Fruit fly (Drosophila melanogaster) whole organism, embryonic: ENCODE data around the gene cold.

Experiments
- Atf6 ChIP-seq: fragments of 200-800 bp; sonication (Bioruptor generic); IDR thresholded peaks from 2 replicates; pipeline ENCODE4 v1.3.6; 2022; ENCODE audit warnings: missing biosample characterization, missing genetic modification characterization
- B-H2 ChIP-seq: fragments of 200-800 bp; sonication (Bioruptor generic); optimal IDR thresholded peaks from 2 replicates; lab custom pipeline; 2018; ENCODE audit warnings: missing biosample characterization, mild to moderate bottlenecking, missing genetic modification characterization
- CG11504 ChIP-seq: fragments of 200-800 bp; sonication (Bioruptor generic); optimal IDR thresholded peaks from 3 replicates; lab custom pipeline; 2019; ENCODE audit warnings: missing biosample characterization, mild to moderate bottlenecking, missing genetic modification characterization, moderate library complexity
- CG13123 ChIP-seq: fragments of 200-800 bp; sonication (Bioruptor generic); optimal IDR thresholded peaks from 2 replicates; lab custom pipeline; 2016; ENCODE audit warnings: missing biosample characterization, missing genetic modification characterization
- CG13296 ChIP-seq: fragments of 200-800 bp; sonication (Bioruptor generic); optimal IDR thresholded peaks from 3 replicates; lab custom pipeline; 2018; ENCODE audit warnings: missing biosample characterization, mild to moderate bottlenecking, missing genetic modification characterization
- CG13894 ChIP-seq: fragments of 200-800 bp; sonication (Bioruptor generic); optimal IDR thresholded peaks from 3 replicates; lab custom pipeline; 2018; ENCODE audit warnings: missing biosample characterization, mild to moderate bottlenecking, missing genetic modification characterization, moderate library complexity
- CG14710 ChIP-seq: fragments of 200-800 bp; sonication (Bioruptor generic); optimal IDR thresholded peaks from 3 replicates; lab custom pipeline; 2019; ENCODE audit warnings: missing biosample characterization, mild to moderate bottlenecking, missing genetic modification characterization, moderate library complexity
- CG14860 ChIP-seq: fragments of 200-800 bp; sonication (Bioruptor generic); IDR thresholded peaks from 3 replicates; pipeline ENCODE4 v1.3.6; 2022; ENCODE audit warnings: missing biosample characterization, missing genetic modification characterization; ENCODE audit not compliant: partially characterized antibody
- CG17568 ChIP-seq: fragments of 200-800 bp; sonication (Bioruptor generic); optimal IDR thresholded peaks from 2 replicates; lab custom pipeline; 2018; ENCODE audit warnings: missing biosample characterization, mild to moderate bottlenecking, missing genetic modification characterization, moderate library complexity
- CG2875 ChIP-seq: fragments of 200-800 bp; sonication (Bioruptor generic); optimal IDR thresholded peaks from 2 replicates; lab custom pipeline; 2017; ENCODE audit warnings: missing biosample characterization, mild to moderate bottlenecking, missing genetic modification characterization, missing genetic modification reagents
- CG31365 ChIP-seq: fragments of 200-800 bp; sonication (Bioruptor generic); optimal IDR thresholded peaks from 2 replicates; lab custom pipeline; 2018; ENCODE audit warnings: missing biosample characterization, mild to moderate bottlenecking, missing genetic modification characterization
- CG3407 ChIP-seq: fragments of 200-800 bp; sonication (Bioruptor generic); optimal IDR thresholded peaks from 2 replicates; lab custom pipeline; 2018; ENCODE audit warnings: missing biosample characterization, mild to moderate bottlenecking, missing genetic modification characterization
- CG3726 ChIP-seq: fragments of 200-800 bp; sonication (Bioruptor generic); IDR thresholded peaks from 3 replicates; pipeline ENCODE4, ENCODE4 v1.3.6; 2022; ENCODE audit warnings: missing biosample characterization, missing genetic modification characterization
- CG3995 ChIP-seq: fragments of 200-800 bp; sonication (Bioruptor generic); optimal IDR thresholded peaks from 3 replicates; lab custom pipeline; 2016; ENCODE audit warnings: missing biosample characterization, missing genetic modification characterization
- CG4328 ChIP-seq: fragments of 200-800 bp; sonication (Bioruptor generic); optimal IDR thresholded peaks from 3 replicates; lab custom pipeline; 2017; ENCODE audit warnings: missing biosample characterization, missing genetic modification reagents, missing genetic modification characterization
- CG6254 ChIP-seq: fragments of 200-800 bp; sonication (Bioruptor generic); optimal IDR thresholded peaks from 3 replicates; lab custom pipeline; 2017; ENCODE audit warnings: mild to moderate bottlenecking, missing biosample characterization, missing genetic modification reagents, missing genetic modification characterization
- CG7556 ChIP-seq: fragments of 200-800 bp; sonication (Bioruptor generic); optimal IDR thresholded peaks from 2 replicates; lab custom pipeline; 2017; ENCODE audit warnings: missing biosample characterization, mild to moderate bottlenecking, missing genetic modification characterization
- CG8089 ChIP-seq: fragments of 200-800 bp; sonication (Bioruptor generic); optimal IDR thresholded peaks from 3 replicates; lab custom pipeline; 2016; ENCODE audit warnings: missing biosample characterization, missing genetic modification characterization
- CG9609 ChIP-seq: fragments of 200-800 bp; sonication (Bioruptor generic); optimal IDR thresholded peaks from 3 replicates; lab custom pipeline; 2016; ENCODE audit warnings: missing biosample characterization, missing genetic modification characterization
- CG9797 ChIP-seq: fragments of 200-800 bp; sonication (Bioruptor generic); optimal IDR thresholded peaks from 3 replicates; lab custom pipeline; 2018; ENCODE audit warnings: missing biosample characterization, mild to moderate bottlenecking, missing genetic modification characterization
- Fer2 ChIP-seq: fragments of 200-800 bp; sonication (Bioruptor generic); optimal IDR thresholded peaks from 2 replicates; lab custom pipeline; 2018; ENCODE audit warnings: missing biosample characterization, mild to moderate bottlenecking, missing genetic modification characterization, moderate library complexity
- Hr51 ChIP-seq, 2 experiments: fragments of 200-800 bp; sonication (Bioruptor generic); optimal IDR thresholded peaks; 2 replicates in 1 of 2; 3 replicates in 1 of 2; lab custom pipeline; 2016 to 2018; ENCODE audit warnings: missing biosample characterization in 2 of 2, missing genetic modification characterization in 2 of 2, mild to moderate bottlenecking in 1 of 2, moderate library complexity in 1 of 2
- Lhr ChIP-seq: fragments of 200-800 bp; sonication (Bioruptor generic); optimal IDR thresholded peaks from 3 replicates; lab custom pipeline; 2017; ENCODE audit warnings: mild to moderate bottlenecking, missing biosample characterization, missing genetic modification reagents, missing genetic modification characterization
- Mes4 ChIP-seq: fragments of 200-800 bp; sonication (Bioruptor generic); optimal IDR thresholded peaks from 2 replicates; lab custom pipeline; 2016; ENCODE audit warnings: missing biosample characterization, missing genetic modification characterization
- Mrtf ChIP-seq: fragments of 200-800 bp; sonication (Bioruptor generic); IDR thresholded peaks from 3 replicates; pipeline ENCODE4 v1.3.6; 2022; ENCODE audit warnings: missing biosample characterization, missing genetic modification characterization
- Neu2 ChIP-seq: fragments of 200-800 bp; sonication (Bioruptor generic); optimal IDR thresholded peaks from 3 replicates; lab custom pipeline; 2016; ENCODE audit warnings: missing biosample characterization, missing genetic modification characterization, borderline replicate concordance
- Nf-YC ChIP-seq: fragments of 200-800 bp; optimal IDR thresholded peaks from 3 replicates; lab custom pipeline; 2019; ENCODE audit warnings: missing biosample characterization, mild to moderate bottlenecking, missing genetic modification characterization, moderate library complexity
- Oli ChIP-seq: fragments of 200-800 bp; sonication (Bioruptor generic); optimal IDR thresholded peaks from 2 replicates; lab custom pipeline; 2018; ENCODE audit warnings: missing biosample characterization, mild to moderate bottlenecking, missing genetic modification characterization, moderate library complexity
- Poxn ChIP-seq: fragments of 200-800 bp; sonication (Bioruptor generic); IDR thresholded peaks from 2 replicates; pipeline ENCODE4 v1.3.6; 2022; ENCODE audit warnings: missing biosample characterization, missing genetic modification characterization
- Xbp1 ChIP-seq: fragments of 200-800 bp; sonication (Bioruptor generic); optimal IDR thresholded peaks from 3 replicates; lab custom pipeline; 2016; ENCODE audit warnings: missing biosample characterization, mild to moderate bottlenecking, missing genetic modification characterization
- al ChIP-seq: fragments of 200-800 bp; sonication (Bioruptor generic); IDR thresholded peaks from 2 replicates; pipeline ENCODE4 v1.3.6; 2022; ENCODE audit warnings: missing biosample characterization, missing genetic modification characterization
- az2 ChIP-seq: fragments of 200-800 bp; sonication (Bioruptor generic); optimal IDR thresholded peaks from 3 replicates; lab custom pipeline; 2016; ENCODE audit warnings: missing biosample characterization, missing genetic modification characterization
- btn ChIP-seq: fragments of 200-800 bp; sonication (Bioruptor generic); optimal IDR thresholded peaks from 2 replicates; lab custom pipeline; 2016; ENCODE audit warnings: missing biosample characterization, missing genetic modification characterization
- cad ChIP-seq: fragments of >200 bp; optimal IDR thresholded peaks from 2 replicates; lab custom pipeline; 2017; ENCODE audit warnings: missing biosample characterization, missing genetic modification characterization
- ci ChIP-seq: fragments of 200-800 bp; sonication (Bioruptor generic); IDR thresholded peaks from 3 replicates; pipeline ENCODE4 v1.3.6; 2022; ENCODE audit warnings: missing biosample characterization, missing genetic modification characterization
- crol ChIP-seq: fragments of 200-800 bp; sonication (Bioruptor generic); IDR thresholded peaks from 2 replicates; pipeline ENCODE4 v1.3.6; 2022; ENCODE audit warnings: missing biosample characterization, missing genetic modification characterization
- en ChIP-seq: fragments of 200-800 bp; sonication (Bioruptor generic); optimal IDR thresholded peaks from 2 replicates; lab custom pipeline; 2016; ENCODE audit warnings: missing biosample characterization, missing genetic modification characterization
- ewg ChIP-seq: fragments of 200-800 bp; sonication (Bioruptor generic); optimal IDR thresholded peaks from 3 replicates; lab custom pipeline; 2017; ENCODE audit warnings: mild to moderate bottlenecking, missing biosample characterization, missing genetic modification reagents, missing genetic modification characterization
- nau ChIP-seq: fragments of 200-800 bp; sonication (Bioruptor generic); optimal IDR thresholded peaks from 3 replicates; lab custom pipeline; 2017; ENCODE audit warnings: missing biosample characterization, mild to moderate bottlenecking, missing genetic modification characterization, missing genetic modification reagents
- pho ChIP-seq: fragments of 200-800 bp; sonication (Bioruptor generic); optimal IDR thresholded peaks from 2 replicates; lab custom pipeline; 2016; ENCODE audit warnings: missing biosample characterization, missing genetic modification characterization
- psq ChIP-seq: fragments of 200-800 bp; sonication (Bioruptor generic); optimal IDR thresholded peaks from 2 replicates; lab custom pipeline; 2017; ENCODE audit warnings: missing biosample characterization, missing genetic modification characterization
- pzg ChIP-seq: fragments of 200-800 bp; sonication (Bioruptor generic); optimal IDR thresholded peaks from 3 replicates; lab custom pipeline; 2018; ENCODE audit warnings: missing biosample characterization, mild to moderate bottlenecking, missing genetic modification characterization, moderate library complexity
- rib ChIP-seq: fragments of 200-800 bp; sonication (Bioruptor generic); IDR thresholded peaks from 2 replicates; pipeline ENCODE4 v1.3.6; 2022; ENCODE audit warnings: missing biosample characterization, missing genetic modification characterization
- sc ChIP-seq, 3 experiments: fragments of >200 bp in 2 of 3; fragments of 200-800 bp in 1 of 3; sonication (Bioruptor generic) in 1 of 3; optimal IDR thresholded peaks; 2 replicates in 2 of 3; 3 replicates in 1 of 3; lab custom pipeline; 2017; ENCODE audit warnings: mild to moderate bottlenecking in 1 of 3, missing biosample characterization in 1 of 3, missing genetic modification characterization in 1 of 3, missing genetic modification reagents in 1 of 3
- sens-2 ChIP-seq: fragments of 200-800 bp; sonication (Bioruptor generic); IDR thresholded peaks from 2 replicates; pipeline ENCODE4 v1.3.6; 2022; ENCODE audit warnings: missing biosample characterization, missing genetic modification characterization
- tin ChIP-seq: fragments of 200-800 bp; sonication (Bioruptor generic); optimal IDR thresholded peaks from 3 replicates; lab custom pipeline; 2016; ENCODE audit warnings: missing biosample characterization, missing genetic modification characterization
- trh ChIP-seq: fragments of 200-800 bp; sonication (Bioruptor generic); optimal IDR thresholded peaks from 2 replicates; lab custom pipeline; 2016; ENCODE audit warnings: missing biosample characterization, missing genetic modification characterization
- wor ChIP-seq: fragments of 200-800 bp; sonication (Bioruptor generic); IDR thresholded peaks from 2 replicates; pipeline ENCODE4 v1.3.6; 2022; ENCODE audit warnings: missing biosample characterization, missing genetic modification characterization
- zen ChIP-seq: fragments of 200-800 bp; sonication (Bioruptor generic); optimal IDR thresholded peaks from 3 replicates; lab custom pipeline; 2018; ENCODE audit warnings: missing biosample characterization, mild to moderate bottlenecking, missing genetic modification characterization, moderate library complexity
- zfh2 ChIP-seq: fragments of 200-800 bp; sonication (Bioruptor generic); optimal IDR thresholded peaks from 2 replicates; lab custom pipeline; 2016; ENCODE audit warnings: missing biosample characterization, missing genetic modification characterization

The cold gene

dm6 chr2L:574226-574625 is at the start of gene cold, which contains the start of gene Ipk2 (continued):
- no peak for TF ChIP-seq sc (optimal IDR thresholded peaks at IDR 0.05; lab: Kevin White, UChicago)
- TF ChIP-seq sc (GFP tag; optimal IDR thresholded peaks at IDR 0.05; lab: Kevin White, UChicago): peak; percentile 42
- TF ChIP-seq CG13894 (tag; lab: Kevin White, UChicago): no peak
- no peak for TF ChIP-seq nau (GFP tag; lab: Kevin White, UChicago)
- TF ChIP-seq Atf6: peak; percentile 53; the same call in 1 of the 2 replicates
- TF ChIP-seq Hr51 (GFP tag; optimal IDR thresholded peaks at IDR 0.05; lab: Kevin White, UChicago): peak in 1 of 2 experiments; percentile 88
- TF ChIP-seq Nf-YC (tag; lab: Kevin White, UChicago): peak; percentile 80
- no peak for TF ChIP-seq crol (GFP tag; lab: Robert Waterston, UW)
- TF ChIP-seq CG8089 (GFP tag; lab: Kevin White, UChicago): peak; percentile 28
- peak; percentile 79 for TF ChIP-seq CG13296 (GFP tag; lab: Kevin White, UChicago)
- peak; percentile 85 for TF ChIP-seq zen (tag; lab: Kevin White, UChicago)
- TF ChIP-seq Lhr (GFP tag; lab: Kevin White, UChicago): peak; percentile 57
- TF ChIP-seq CG3726 (GFP tag; lab: Robert Waterston, UW): peak; percentile 33; the same call in 1 of the 3 replicates
- TF ChIP-seq tin (GFP tag; lab: Kevin White, UChicago): peak; percentile 85
- peak; percentile 4 for TF ChIP-seq CG6254 (GFP tag; lab: Kevin White, UChicago)
- no peak for TF ChIP-seq CG14860 (GFP tag; lab: Robert Waterston, UW)
- peak; percentile 68 for TF ChIP-seq wor
- TF ChIP-seq trh (GFP tag; lab: Kevin White, UChicago): peak; percentile 59
- peak; percentile 80 for TF ChIP-seq CG7556
- peak; percentile 74 for TF ChIP-seq az2 (GFP tag; lab: Kevin White, UChicago)
- TF ChIP-seq zfh2: peak; percentile 88
- TF ChIP-seq CG31365: peak; percentile 12
- peak; percentile 70 for TF ChIP-seq psq (GFP tag; lab: Kevin White, UChicago)
- peak; percentile 59 for TF ChIP-seq CG3995
- peak; percentile 43; the same call in 1 of the 2 replicates for TF ChIP-seq rib
- 0 out of 2 replicates have a peak, but pooled peaks have one; percentile 30 for TF ChIP-seq Poxn (GFP tag; lab: Robert Waterston, UW)
- TF ChIP-seq Xbp1 (GFP tag; lab: Kevin White, UChicago): peak; percentile 88
- TF ChIP-seq Mrtf (GFP tag; lab: Robert Waterston, UW): peak; percentile 63; the same call in 2 of the 3 replicates
- no peak for TF ChIP-seq en
- peak; percentile 60 for TF ChIP-seq ci (GFP tag; lab: Robert Waterston, UW)
- TF ChIP-seq CG17568: no peak
- TF ChIP-seq CG4328 (GFP tag; lab: Kevin White, UChicago): peak; percentile 69
- peak; percentile 89 for TF ChIP-seq pho (GFP tag; lab: Kevin White, UChicago)
- TF ChIP-seq ewg (GFP tag; lab: Kevin White, UChicago): peak; percentile 83
- TF ChIP-seq Oli: peak; percentile 71
- TF ChIP-seq Neu2 (GFP tag; lab: Kevin White, UChicago): no peak
- TF ChIP-seq Mes4: peak; percentile 48
- peak; percentile 79 for TF ChIP-seq pzg (GFP tag; lab: Kevin White, UChicago)
- TF ChIP-seq CG11504 (tag; lab: Kevin White, UChicago): peak; percentile 92
- peak; percentile 62 for TF ChIP-seq CG9797 (GFP tag; lab: Kevin White, UChicago)
- peak; percentile 67 for TF ChIP-seq CG3407 (GFP tag; lab: Kevin White, UChicago)
- TF ChIP-seq btn: no peak
- peak; percentile 62 for TF ChIP-seq CG13123 (GFP tag; lab: Kevin White, UChicago)
- peak; percentile 93 for TF ChIP-seq CG14710 (tag; lab: Kevin White, UChicago)
- peak; percentile 87 for TF ChIP-seq B-H2 (GFP tag; lab: Kevin White, UChicago)
- TF ChIP-seq Fer2 (tag; lab: Kevin White, UChicago): peak; percentile 37
- TF ChIP-seq cad: no peak
- peak; percentile 24 for TF ChIP-seq CG2875 (GFP tag; lab: Kevin White, UChicago)
- peak; percentile 72 for TF ChIP-seq al (GFP tag; lab: Robert Waterston, UW)
- peak; percentile 69 for TF ChIP-seq CG9609 (GFP tag; lab: Kevin White, UChicago)
- TF ChIP-seq sens-2 (GFP tag; lab: Robert Waterston, UW): no peak
